Fruit fly (Drosophila melanogaster) whole organism, embryonic: ENCODE results near the gene CG17264.

Experiments
- Asciz ChIP-seq: fragments of 200-800 bp; sonication (Bioruptor generic); optimal IDR thresholded peaks from 2 replicates; lab custom pipeline; 2017; ENCODE audit warnings: missing biosample characterization, mild to moderate bottlenecking, missing genetic modification characterization, missing genetic modification reagents
- B-H1 ChIP-seq: fragments of 200-800 bp; sonication (Bioruptor generic); IDR thresholded peaks from 3 replicates; pipeline ENCODE4 v1.3.6; 2022; ENCODE audit warnings: missing biosample characterization, missing genetic modification characterization
- CG11093 ChIP-seq: fragments of 200-800 bp; sonication (Bioruptor generic); IDR thresholded peaks from 3 replicates; pipeline ENCODE4 v1.3.6; 2022; ENCODE audit warnings: missing biosample characterization, missing genetic modification characterization
- CG13296 ChIP-seq: fragments of 200-800 bp; sonication (Bioruptor generic); optimal IDR thresholded peaks from 3 replicates; lab custom pipeline; 2018; ENCODE audit warnings: missing biosample characterization, mild to moderate bottlenecking, missing genetic modification characterization
- CG34376 ChIP-seq: fragments of 200-800 bp; sonication (Bioruptor generic); optimal IDR thresholded peaks from 2 replicates; lab custom pipeline; 2018; ENCODE audit warnings: missing biosample characterization, mild to moderate bottlenecking, missing genetic modification characterization
- CG6175 ChIP-seq: fragments of 200-800 bp; sonication (Bioruptor generic); IDR thresholded peaks from 3 replicates; pipeline ENCODE4 v1.3.6; 2022; ENCODE audit warnings: missing biosample characterization, missing genetic modification characterization
- CG6254 ChIP-seq: fragments of 200-800 bp; sonication (Bioruptor generic); optimal IDR thresholded peaks from 3 replicates; lab custom pipeline; 2017; ENCODE audit warnings: mild to moderate bottlenecking, missing biosample characterization, missing genetic modification reagents, missing genetic modification characterization
- CG6813 ChIP-seq: fragments of 200-800 bp; sonication (Bioruptor generic); optimal IDR thresholded peaks from 2 replicates; lab custom pipeline; 2017; ENCODE audit warnings: missing biosample characterization, missing genetic modification characterization, mild to moderate bottlenecking, moderate library complexity, missing genetic modification reagents
- CG7271 ChIP-seq: fragments of 200-800 bp; sonication (Bioruptor generic); optimal IDR thresholded peaks from 2 replicates; lab custom pipeline; 2018; ENCODE audit warnings: missing biosample characterization, mild to moderate bottlenecking, missing genetic modification characterization, moderate library complexity
- CG7987 ChIP-seq: fragments of 200-800 bp; sonication (Bioruptor generic); optimal IDR thresholded peaks from 2 replicates; lab custom pipeline; 2018; ENCODE audit warnings: missing biosample characterization, mild to moderate bottlenecking, missing genetic modification characterization, moderate library complexity
- CG8290 ChIP-seq, 3 experiments: fragments of 200-800 bp; sonication (Bioruptor generic); optimal IDR thresholded peaks; 2 replicates each; lab custom pipeline; 2016 to 2019; ENCODE audit warnings: missing biosample characterization in 3 of 3, missing genetic modification characterization in 3 of 3, mild to moderate bottlenecking in 2 of 3, moderate library complexity in 1 of 3
- CG9437 ChIP-seq: fragments of 200-800 bp; sonication (Bioruptor generic); optimal IDR thresholded peaks from 2 replicates; lab custom pipeline; 2018; ENCODE audit warnings: missing biosample characterization, mild to moderate bottlenecking, missing genetic modification characterization
- CG9932 ChIP-seq: fragments of 200-800 bp; sonication (Bioruptor generic); IDR thresholded peaks from 2 replicates; pipeline ENCODE4 v1.3.6; 2022; ENCODE audit warnings: missing biosample characterization, missing genetic modification characterization
- Camta ChIP-seq: fragments of 200-800 bp; sonication (Bioruptor generic); optimal IDR thresholded peaks from 2 replicates; lab custom pipeline; 2016; ENCODE audit warnings: missing biosample characterization, missing genetic modification characterization
- Chrac-16 ChIP-seq: fragments of 200-800 bp; sonication (Bioruptor generic); optimal IDR thresholded peaks from 3 replicates; lab custom pipeline; 2016; ENCODE audit warnings: missing biosample characterization, missing genetic modification characterization
- D ChIP-seq, 2 experiments: fragments of 200-800 bp in 1 of 2; fragments of >200 bp in 1 of 2; sonication (Bioruptor generic) in 1 of 2; optimal IDR thresholded peaks; 2 replicates in 1 of 2; 3 replicates in 1 of 2; lab custom pipeline; 2017; ENCODE audit warnings: mild to moderate bottlenecking in 1 of 2, missing biosample characterization in 1 of 2, missing genetic modification characterization in 1 of 2, missing genetic modification reagents in 1 of 2
- Fer1 ChIP-seq: fragments of 200-800 bp; sonication (Bioruptor generic); optimal IDR thresholded peaks from 2 replicates; lab custom pipeline; 2017; ENCODE audit warnings: missing biosample characterization, mild to moderate bottlenecking, missing genetic modification characterization
- HLHmδ ChIP-seq: fragments of 200-800 bp; sonication (Bioruptor generic); optimal IDR thresholded peaks from 2 replicates; lab custom pipeline; 2018; ENCODE audit warnings: missing biosample characterization, mild to moderate bottlenecking, missing genetic modification characterization, moderate library complexity
- Med ChIP-seq: fragments of 200-800 bp; sonication (Bioruptor generic); peaks from one replicate; lab custom pipeline; 2016; ENCODE audit warnings: missing biosample characterization, missing genetic modification characterization, mild to moderate bottlenecking, inconsistent platforms, moderate library complexity
- NFAT ChIP-seq: fragments of 200-800 bp; sonication (Bioruptor generic); IDR thresholded peaks from 2 replicates; pipeline ENCODE4 v1.3.6; 2022; ENCODE audit warnings: missing biosample characterization, missing genetic modification characterization
- Ptx1 ChIP-seq: fragments of 200-800 bp; sonication (Bioruptor generic); IDR thresholded peaks from 2 replicates; pipeline ENCODE4 v1.3.6; 2022; ENCODE audit warnings: missing biosample characterization, missing genetic modification characterization
- Sox100B ChIP-seq: fragments of 200-800 bp; sonication (Bioruptor generic); optimal IDR thresholded peaks from 3 replicates; lab custom pipeline; 2018; ENCODE audit warnings: missing biosample characterization, mild to moderate bottlenecking, missing genetic modification characterization
- Vsx1 ChIP-seq: fragments of 200-800 bp; sonication (Bioruptor generic); optimal IDR thresholded peaks from 2 replicates; lab custom pipeline; 2017; ENCODE audit warnings: missing biosample characterization, mild to moderate bottlenecking, missing genetic modification characterization, missing genetic modification reagents
- ase ChIP-seq: fragments of 200-800 bp; sonication (Bioruptor generic); IDR thresholded peaks from 3 replicates; pipeline ENCODE4 v1.3.6; 2022; ENCODE audit warnings: missing biosample characterization, missing genetic modification characterization
- ash1 ChIP-seq: fragments of 200-800 bp; sonication (Bioruptor generic); optimal IDR thresholded peaks from 2 replicates; lab custom pipeline; 2018; ENCODE audit warnings: missing biosample characterization, mild to moderate bottlenecking, missing genetic modification characterization
- caup ChIP-seq: fragments of 200-800 bp; sonication (Bioruptor generic); optimal IDR thresholded peaks from 3 replicates; lab custom pipeline; 2017; ENCODE audit warnings: missing biosample characterization, mild to moderate bottlenecking, missing genetic modification characterization, moderate library complexity; ENCODE audit not compliant: severe bottlenecking
- corto ChIP-seq: fragments of 200-800 bp; sonication (Bioruptor generic); optimal IDR thresholded peaks from 2 replicates; lab custom pipeline; 2016; ENCODE audit warnings: missing biosample characterization, mild to moderate bottlenecking, missing genetic modification characterization, moderate library complexity
- da ChIP-seq: fragments of 200-800 bp; sonication (Bioruptor generic); optimal IDR thresholded peaks from 2 replicates; lab custom pipeline; 2016; ENCODE audit warnings: missing biosample characterization, missing genetic modification characterization
- danr ChIP-seq: fragments of 200-800 bp; sonication (Bioruptor generic); IDR thresholded peaks from 2 replicates; pipeline ENCODE4 v1.3.6; 2022; ENCODE audit warnings: missing biosample characterization, missing genetic modification characterization
- eve ChIP-seq, 2 experiments: fragments of >200 bp; optimal IDR thresholded peaks; 2 replicates each; lab custom pipeline; 2017; ENCODE audit warnings: missing biosample characterization in 2 of 2, missing genetic modification characterization in 2 of 2
- exex ChIP-seq: fragments of 200-800 bp; sonication (Bioruptor generic); optimal IDR thresholded peaks from 4 replicates; lab custom pipeline; 2018; ENCODE audit warnings: missing biosample characterization, mild to moderate bottlenecking, missing genetic modification characterization, moderate library complexity
- fd102C ChIP-seq: fragments of 200-800 bp; sonication (Bioruptor generic); optimal IDR thresholded peaks from 2 replicates; lab custom pipeline; 2018; ENCODE audit warnings: missing biosample characterization, mild to moderate bottlenecking, missing genetic modification characterization, moderate library complexity
- fd3F ChIP-seq: fragments of 200-800 bp; sonication (Bioruptor generic); optimal IDR thresholded peaks from 2 replicates; lab custom pipeline; 2018; ENCODE audit warnings: missing biosample characterization, mild to moderate bottlenecking, missing genetic modification characterization, moderate library complexity
- ftz-f1 ChIP-seq: fragments of 200-800 bp; sonication (Bioruptor generic); optimal IDR thresholded peaks from 2 replicates; lab custom pipeline; 2016; ENCODE audit warnings: missing biosample characterization, missing genetic modification characterization
- kay ChIP-seq: fragments of 200-800 bp; sonication (Bioruptor generic); optimal IDR thresholded peaks from 2 replicates; lab custom pipeline; 2016; ENCODE audit warnings: missing biosample characterization, missing genetic modification characterization
- lmd ChIP-seq: fragments of 200-800 bp; sonication (Bioruptor generic); IDR thresholded peaks from 2 replicates; pipeline ENCODE4 v1.3.6; 2022; ENCODE audit warnings: missing biosample characterization, missing genetic modification characterization
- lov ChIP-seq, 2 experiments: fragments of 200-800 bp in 1 of 2; fragments of >200 bp in 1 of 2; sonication (Bioruptor generic) in 1 of 2; IDR thresholded peaks in 1 of 2; optimal IDR thresholded peaks in 1 of 2; 2 replicates in 1 of 2; 3 replicates in 1 of 2; pipeline versions ENCODE4 v1.3.6 to Lab custom; 2017 to 2022; ENCODE audit warnings: missing biosample characterization in 1 of 2, missing genetic modification characterization in 1 of 2
- org-1 ChIP-seq: fragments of 200-800 bp; sonication (Bioruptor generic); optimal IDR thresholded peaks from 2 replicates; lab custom pipeline; 2017; ENCODE audit warnings: missing biosample characterization, missing genetic modification characterization
- pita ChIP-seq: fragments of 200-800 bp; sonication (Bioruptor generic); optimal IDR thresholded peaks from 2 replicates; lab custom pipeline; 2017; ENCODE audit warnings: missing biosample characterization, mild to moderate bottlenecking, missing genetic modification characterization
- psq ChIP-seq: fragments of 200-800 bp; sonication (Bioruptor generic); optimal IDR thresholded peaks from 2 replicates; lab custom pipeline; 2017; ENCODE audit warnings: missing biosample characterization, missing genetic modification characterization
- sens ChIP-seq: fragments of 200-800 bp; sonication (Bioruptor generic); peaks from one replicate; lab custom pipeline; 2016; ENCODE audit warnings: missing biosample characterization, missing genetic modification characterization
- sna ChIP-seq: fragments of 200-800 bp; sonication (Bioruptor generic); IDR thresholded peaks from 2 replicates; pipeline ENCODE4 v1.3.6; 2022; ENCODE audit warnings: missing biosample characterization, missing genetic modification characterization; ENCODE audit not compliant: partially characterized antibody
- so ChIP-seq: fragments of 200-800 bp; sonication (Bioruptor generic); IDR thresholded peaks from 3 replicates; pipeline ENCODE4 v1.3.6; 2022; ENCODE audit warnings: missing biosample characterization, missing genetic modification characterization
- stc ChIP-seq: fragments of 200-800 bp; sonication (Bioruptor generic); IDR thresholded peaks from 2 replicates; pipeline ENCODE4 v1.3.6; 2022; ENCODE audit warnings: missing biosample characterization, missing genetic modification characterization
- sug ChIP-seq: fragments of 200-800 bp; optimal IDR thresholded peaks from 2 replicates; lab custom pipeline; 2019; ENCODE audit warnings: missing biosample characterization, mild to moderate bottlenecking, missing genetic modification characterization, moderate library complexity
- tgo ChIP-seq: fragments of 200-800 bp; sonication (Bioruptor generic); IDR thresholded peaks from 3 replicates; pipeline ENCODE4 v1.3.6; 2022; ENCODE audit warnings: missing biosample characterization, missing genetic modification characterization
- vfl ChIP-seq: fragments of 200-800 bp; sonication (Bioruptor generic); optimal IDR thresholded peaks from 2 replicates; lab custom pipeline; 2016; ENCODE audit warnings: missing biosample characterization, missing genetic modification characterization

Gene CG17264

dm6 chr2L:3057951-3058771 lies 39.9 kb downstream of the CG17264 start (continued):
- no peak for TF ChIP-seq vfl (GFP tag; lab: Kevin White, UChicago)
- TF ChIP-seq lmd = no peak
- peak; percentile 98 for TF ChIP-seq Vsx1
- TF ChIP-seq Fer1 (GFP tag; lab: Kevin White, UChicago) = peak; percentile 28
- TF ChIP-seq stc (GFP tag; lab: Robert Waterston, UW) = 0 out of 2 replicates have a peak, but pooled peaks have one; percentile 10
- TF ChIP-seq psq (GFP tag; lab: Kevin White, UChicago) = no peak
- peak; percentile 97 for TF ChIP-seq exex (tag; lab: Kevin White, UChicago)
- no peak for TF ChIP-seq Ptx1 (GFP tag; lab: Robert Waterston, UW)
- peak; percentile 44; the same call in 1 of the 2 replicates for TF ChIP-seq NFAT (GFP tag; lab: Robert Waterston, UW)
- TF ChIP-seq eve (GFP tag; optimal IDR thresholded peaks at IDR 0.05; lab: Kevin White, UChicago) = no peak
- TF ChIP-seq CG34376 (GFP tag; lab: Kevin White, UChicago) = peak; percentile 94
- TF ChIP-seq org-1 (GFP tag; lab: Kevin White, UChicago) = peak; percentile 2
- no peak for TF ChIP-seq sna (GFP tag; lab: Robert Waterston, UW)
- peak; percentile 78 for TF ChIP-seq ftz-f1
- TF ChIP-seq CG11093 = no peak
- no peak for TF ChIP-seq danr (GFP tag; lab: Robert Waterston, UW)
- TF ChIP-seq ase (GFP tag; lab: Robert Waterston, UW) = no peak
- TF ChIP-seq CG9932 (GFP tag; lab: Robert Waterston, UW) = 0 out of 2 replicates have a peak, but pooled peaks have one; percentile 22
- no peak for TF ChIP-seq fd3F (GFP tag; lab: Kevin White, UChicago)
- TF ChIP-seq sens (GFP tag; lab: Kevin White, UChicago) = peak; percentile 69
- TF ChIP-seq Med (GFP tag; lab: Kevin White, UChicago) = peak; percentile 58
- TF ChIP-seq CG8290 (GFP tag; optimal IDR thresholded peaks at IDR 0.05; lab: Kevin White, UChicago) = no peak
- TF ChIP-seq CG8290 (tag; optimal IDR thresholded peaks at IDR 0.05; lab: Kevin White, UChicago) = peak in 1 of 2 experiments; percentile 18
- peak; percentile 36 for TF ChIP-seq CG13296
- TF ChIP-seq HLHmδ = no peak
- no peak for TF ChIP-seq corto (GFP tag; lab: Kevin White, UChicago)
- no peak for TF ChIP-seq B-H1
- TF ChIP-seq caup (GFP tag; lab: Kevin White, UChicago) = peak; percentile 32
- no peak for TF ChIP-seq CG6813 (GFP tag; lab: Kevin White, UChicago)
- TF ChIP-seq kay = peak; percentile 41
- TF ChIP-seq ash1 (GFP tag; lab: Kevin White, UChicago) = peak; percentile 4
- TF ChIP-seq tgo (GFP tag; lab: Robert Waterston, UW) = no peak
- TF ChIP-seq da (GFP tag; lab: Kevin White, UChicago) = no peak
- TF ChIP-seq Camta (GFP tag; lab: Kevin White, UChicago) = no peak
- TF ChIP-seq CG6254 = no peak
- no peak for TF ChIP-seq lov (optimal IDR thresholded peaks at IDR 0.05; lab: Kevin White, UChicago)
- TF ChIP-seq lov (GFP tag; IDR thresholded peaks at IDR 0.05; lab: Robert Waterston, UW) = no peak
- TF ChIP-seq CG7271 = no peak
- no peak for TF ChIP-seq CG9437 (GFP tag; lab: Kevin White, UChicago)
- TF ChIP-seq sug (tag; lab: Kevin White, UChicago) = peak; percentile 93
- TF ChIP-seq CG6175 (GFP tag; lab: Robert Waterston, UW) = no peak
- TF ChIP-seq pita (GFP tag; lab: Kevin White, UChicago) = no peak
- TF ChIP-seq Sox100B (GFP tag; lab: Kevin White, UChicago) = no peak
- TF ChIP-seq CG7987 (GFP tag; lab: Kevin White, UChicago) = peak; percentile 97
- peak; percentile 1 for TF ChIP-seq Asciz (GFP tag; lab: Kevin White, UChicago)
- TF ChIP-seq fd102C (GFP tag; lab: Kevin White, UChicago) = no peak
- TF ChIP-seq D (optimal IDR thresholded peaks at IDR 0.05; lab: Kevin White, UChicago) = no peak
- TF ChIP-seq D (GFP tag; optimal IDR thresholded peaks at IDR 0.05; lab: Kevin White, UChicago) = peak; percentile 0
- no peak for TF ChIP-seq so
- no peak for TF ChIP-seq Chrac-16 (GFP tag; lab: Kevin White, UChicago)
